Worm (Caenorhabditis elegans): ENCODE measurements around the gene unc-64.
A peak's percentile ranks its signal among the peaks of the same experiment; 100 is the strongest.
"Not testable (repeated sequence)": the region's sequence is repeated elsewhere in the genome, so short reads cannot be mapped to it uniquely, and the experiment has no call there.

Gene unc-64

DNA sequence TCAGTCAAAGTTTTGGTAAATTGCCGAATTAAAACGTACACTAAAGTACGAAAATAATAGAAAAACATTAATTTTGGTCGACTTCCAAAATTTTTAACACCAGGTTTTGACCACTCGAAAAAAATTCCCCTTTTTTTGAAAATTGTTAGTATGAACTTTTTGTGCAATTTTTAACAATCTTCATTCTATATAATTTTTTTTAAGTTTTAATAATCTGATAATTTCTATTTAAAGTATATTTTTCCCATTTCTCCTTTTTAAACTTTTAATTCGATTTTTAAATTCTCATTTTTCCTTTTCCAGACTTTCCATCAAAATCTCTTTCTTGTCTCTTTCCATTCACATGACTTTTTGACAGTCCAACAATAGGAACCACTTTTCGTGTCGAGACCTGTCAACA lies at the start of gene unc-64:
TSS of gene unc-64 (plus strand) at position 301 of the 400 bp plus-strand sequence.
- TF ChIP-seq mdl-1 (tag; optimal IDR thresholded peaks at IDR 0.05), result no peak
- TF ChIP-seq nhr-76 (tag; optimal IDR thresholded peaks at IDR 0.05), result no peak
- TF ChIP-seq lin-39 (tag; optimal IDR thresholded peaks at IDR 0.05), result no peak
- TF ChIP-seq lsy-12 (tag; optimal IDR thresholded peaks at IDR 0.05), result no peak
- no peak for TF ChIP-seq R02D3.7 (tag; optimal IDR thresholded peaks at IDR 0.05)
- TF ChIP-seq lin-15B (tag; optimal IDR thresholded peaks at IDR 0.05), result no peak
- TF ChIP-seq unc-39 (tag; optimal IDR thresholded peaks at IDR 0.05), result no peak
- no peak for TF ChIP-seq eor-1 (tag; optimal IDR thresholded peaks at IDR 0.05)
- no peak for TF ChIP-seq pqm-1 (tag; optimal IDR thresholded peaks at IDR 0.05)
- TF ChIP-seq elt-1 (tag; optimal IDR thresholded peaks at IDR 0.05), result no peak
- no peak for TF ChIP-seq sea-2 (GFP tag; optimal IDR thresholded peaks at IDR 0.05)
- no peak for TF ChIP-seq ceh-28 (tag; optimal IDR thresholded peaks at IDR 0.05)
- no peak for TF ChIP-seq skn-1 (tag; optimal IDR thresholded peaks at IDR 0.05)
- TF ChIP-seq nhr-12 (tag; optimal IDR thresholded peaks at IDR 0.05), result no peak
- TF ChIP-seq ztf-4 (tag; optimal IDR thresholded peaks at IDR 0.05), result no peak

DNA sequence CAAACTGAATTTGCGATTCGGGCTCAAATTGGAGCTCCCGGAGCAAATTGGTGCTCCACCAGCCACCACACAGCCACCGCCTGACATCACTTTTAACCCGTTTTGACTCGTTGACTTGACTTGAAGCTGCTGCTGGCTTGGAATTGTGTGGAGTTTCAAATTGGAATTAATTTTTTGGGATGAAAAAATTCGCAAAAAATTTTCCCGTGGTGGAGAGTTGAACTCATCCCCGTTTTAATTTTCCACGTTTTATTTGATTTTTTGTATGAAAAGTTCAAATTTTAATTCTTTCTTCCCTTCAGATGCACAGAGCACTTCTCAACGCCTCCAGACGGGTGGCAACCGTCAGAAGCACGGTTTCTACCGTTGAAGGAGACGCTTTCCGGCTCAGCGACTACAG lies 31.8 kb upstream of the unc-64 start, which contains the start of gene Y43F4A.4:
TSS of gene Y43F4A.4 (plus strand) at position 301 of the 400 bp plus-strand sequence.
- TF ChIP-seq nhr-11, nhr-28, ceh-28 (tag; optimal IDR thresholded peaks at IDR 0.05): not testable (repeated sequence)

DNA sequence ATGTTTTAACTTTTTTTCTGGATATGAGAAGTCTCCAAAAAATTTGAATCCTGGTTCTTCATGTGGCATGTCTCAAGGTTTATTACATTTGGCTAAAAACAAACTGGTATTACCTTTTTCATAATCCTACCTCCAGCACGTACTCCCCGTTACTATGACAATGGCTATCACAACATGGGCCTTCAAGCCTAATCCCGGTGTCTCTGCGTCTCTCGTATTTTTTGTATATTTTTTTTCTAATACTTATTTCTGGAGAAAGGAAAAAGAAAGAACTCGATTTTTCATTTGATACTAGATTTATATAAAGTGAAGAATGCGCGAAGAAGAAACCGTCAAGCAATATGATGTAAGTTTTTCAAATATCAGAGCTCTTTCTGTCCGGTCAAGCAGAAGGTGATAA lies 30.8 kb upstream of the unc-64 start, which contains the start of gene anoh-1:
TSS of gene anoh-1 (plus strand) at position 301 of the 400 bp plus-strand sequence.
- TF ChIP-seq R02D3.7 (tag; optimal IDR thresholded peaks at IDR 0.05), result no peak
- no peak for TF ChIP-seq ztf-11 (tag; optimal IDR thresholded peaks at IDR 0.05)
- TF ChIP-seq zag-1 (tag; optimal IDR thresholded peaks at IDR 0.05), result no peak
- no peak for TF ChIP-seq aly-2 (tag; optimal IDR thresholded peaks at IDR 0.05)
- TF ChIP-seq skn-1 (tag; optimal IDR thresholded peaks at IDR 0.05), result no peak
- no peak for TF ChIP-seq pqm-1 (tag; optimal IDR thresholded peaks at IDR 0.05)
- TF ChIP-seq tbx-2 (tag; optimal IDR thresholded peaks at IDR 0.05), result no peak
- TF ChIP-seq nhr-77 (tag; optimal IDR thresholded peaks at IDR 0.05), result no peak
- TF ChIP-seq nhr-12 (tag; optimal IDR thresholded peaks at IDR 0.05), result no peak
- TF ChIP-seq nhr-11 (tag; optimal IDR thresholded peaks at IDR 0.05), result no peak

DNA sequence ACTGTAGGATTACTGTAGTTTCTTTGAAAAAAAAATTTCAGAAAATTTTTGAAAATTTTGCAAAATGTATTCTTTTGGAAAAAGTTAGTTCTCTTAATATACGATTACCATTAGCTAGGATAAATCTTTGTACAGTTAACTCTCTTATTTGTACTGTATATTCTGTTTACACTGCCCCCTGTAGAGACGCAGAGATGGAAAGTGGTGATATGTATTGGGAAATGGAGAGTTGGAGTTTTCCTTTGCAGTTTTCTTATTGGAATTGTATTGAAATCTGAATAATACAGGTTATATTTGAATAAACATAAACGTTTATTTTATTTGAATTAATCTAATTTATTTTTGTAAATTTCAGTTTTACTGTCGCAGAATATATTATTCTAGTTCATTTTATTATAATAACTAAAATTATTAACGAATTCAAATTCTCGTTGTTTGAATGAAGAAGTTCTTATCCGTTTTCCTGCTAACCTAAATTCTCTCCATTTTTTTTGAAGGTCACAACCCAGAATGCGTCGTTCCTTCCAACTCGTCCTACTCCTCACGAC lies 22.8 kb upstream of the unc-64 start, which contains the start of gene F56A8.9:
TSS of gene F56A8.9 (plus strand) at position 498 of the 548 bp plus-strand sequence.
- no peak for TF ChIP-seq tbx-2 (tag; optimal IDR thresholded peaks at IDR 0.05)
- TF ChIP-seq nhr-28 (tag; optimal IDR thresholded peaks at IDR 0.05), result no peak
- no peak for TF ChIP-seq nhr-11 (tag; optimal IDR thresholded peaks at IDR 0.05)
- TF ChIP-seq skn-1 (tag; optimal IDR thresholded peaks at IDR 0.05), result no peak
- no peak for TF ChIP-seq ceh-16 (tag; optimal IDR thresholded peaks at IDR 0.05)
- TF ChIP-seq lin-39 (tag; optimal IDR thresholded peaks at IDR 0.05), result no peak
- TF ChIP-seq jun-1 (tag; optimal IDR thresholded peaks at IDR 0.05), result no peak
- TF ChIP-seq ceh-9 (tag; optimal IDR thresholded peaks at IDR 0.05), result no peak
- no peak for TF ChIP-seq fos-1 (tag; optimal IDR thresholded peaks at IDR 0.05)
- no peak for TF ChIP-seq daf-12 (tag; optimal IDR thresholded peaks at IDR 0.05)
- TF ChIP-seq fkh-2 (tag; optimal IDR thresholded peaks at IDR 0.05), result no peak
- no peak for TF ChIP-seq fkh-10 (GFP tag; optimal IDR thresholded peaks at IDR 0.05)

DNA sequence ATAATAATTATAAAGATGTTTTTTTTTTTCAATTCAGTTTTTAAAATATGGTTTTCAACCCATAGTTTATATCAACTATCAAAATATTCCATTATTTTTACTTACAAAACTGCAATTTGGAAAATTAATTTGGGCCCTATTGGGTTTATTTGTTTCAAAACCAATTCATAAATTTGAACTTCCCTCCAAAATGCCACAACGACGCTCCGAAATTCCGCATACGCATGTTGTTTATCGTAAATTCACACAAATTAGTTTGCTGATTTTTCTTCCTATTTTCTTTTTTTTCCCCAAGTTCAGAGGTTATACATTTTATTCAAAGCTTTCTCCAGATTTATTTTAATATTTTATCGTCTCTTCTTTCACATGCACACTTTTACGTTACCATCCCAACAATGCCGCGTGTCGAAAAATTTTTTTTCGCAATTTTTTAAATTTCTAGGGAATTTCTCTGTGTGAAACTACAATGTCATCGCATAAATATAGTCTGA lies 20.6 kb upstream of the unc-64 start, which contains the start of gene F56A8.3:
TSS of gene F56A8.3 (plus strand) at position 441 of the 491 bp plus-strand sequence.
- TF ChIP-seq fos-1 (tag; optimal IDR thresholded peaks at IDR 0.05) (no peak), unc-39 (tag; optimal IDR thresholded peaks at IDR 0.05) (no peak), nhr-43 (tag; optimal IDR thresholded peaks at IDR 0.05; ENCODE audit: poor library complexity, severe bottlenecking) (no peak), snpc-4 (tag; optimal IDR thresholded peaks at IDR 0.05) (peak; percentile 37), pha-4 (tag; optimal IDR thresholded peaks at IDR 0.05) (peak; percentile 91), egl-5 (tag; optimal IDR thresholded peaks at IDR 0.05) (peak; percentile 43), lin-39 (tag; optimal IDR thresholded peaks at IDR 0.05) (peak; percentile 22), ztf-4 (tag; optimal IDR thresholded peaks at IDR 0.05) (no peak), nhr-11 (tag; optimal IDR thresholded peaks at IDR 0.05) (no peak), ceh-9 (tag; optimal IDR thresholded peaks at IDR 0.05) (no peak), ceh-82 (tag; optimal IDR thresholded peaks at IDR 0.05) (no peak), mdl-1 (tag; optimal IDR thresholded peaks at IDR 0.05) (no peak), jun-1 (tag; optimal IDR thresholded peaks at IDR 0.05) (peak; percentile 16), nhr-23 (tag; optimal IDR thresholded peaks at IDR 0.05) (peak; percentile 86), elt-3 (tag; optimal IDR thresholded peaks at IDR 0.05) (no peak), lin-15B (tag; optimal IDR thresholded peaks at IDR 0.05) (peak; percentile 68), fkh-10 (GFP tag; optimal IDR thresholded peaks at IDR 0.05) (no peak), unc-62 (GFP tag; optimal IDR thresholded peaks at IDR 0.05) (no peak), elt-2 (tag; optimal IDR thresholded peaks at IDR 0.05) (peak; percentile 32), mml-1 (tag; optimal IDR thresholded peaks at IDR 0.05) (no peak), ama-1 (optimal IDR thresholded peaks at IDR 0.05) (peak; percentile 31), nhr-12 (tag; optimal IDR thresholded peaks at IDR 0.05) (no peak), elt-1 (tag; optimal IDR thresholded peaks at IDR 0.05) (no peak), aly-2 (tag; optimal IDR thresholded peaks at IDR 0.05) (no peak), nhr-77 (tag; optimal IDR thresholded peaks at IDR 0.05) (no peak), nhr-28 (tag; optimal IDR thresholded peaks at IDR 0.05) (no peak), ceh-28 (tag; optimal IDR thresholded peaks at IDR 0.05) (peak; percentile 41), R02D3.7 (tag; optimal IDR thresholded peaks at IDR 0.05) (peak; percentile 97), nfya-1 (tag; optimal IDR thresholded peaks at IDR 0.05; ENCODE audit: insufficient read depth) (peak; percentile 82), pqm-1 (tag; optimal IDR thresholded peaks at IDR 0.05) (peak; percentile 10), sea-2 (GFP tag; optimal IDR thresholded peaks at IDR 0.05) (no peak)

All from whole organism, L3 larva.